Worm (Caenorhabditis elegans) whole organism, L4 larva: ENCODE results near the gene srv-31.

Experiments
- ceh-82 ChIP-seq: sonication (generic microtip); optimal IDR thresholded peaks from 2 replicates; lab custom pipeline; 2017; ENCODE audit warnings: missing biosample characterization, missing genetic modification characterization
- daf-16 ChIP-seq, 3 experiments: sonication (generic microtip); optimal IDR thresholded peaks; 2 replicates each; lab custom pipeline; 2016 to 2017; ENCODE audit warnings: missing genetic modification characterization in 3 of 3, missing genetic modification reagents in 3 of 3, mild to moderate bottlenecking in 2 of 3, missing compliant biosample characterization in 2 of 3, missing biosample characterization in 1 of 3, moderate library complexity in 1 of 3
- dpl-1 ChIP-seq: fragments of 150-350 bp; optimal IDR thresholded peaks from 2 replicates; lab custom pipeline; 2014; ENCODE audit warnings: missing biosample characterization, missing genetic modification reagents, missing genetic modification characterization
- hmg-1.1 ChIP-seq: fragments of 200-800 bp; sonication (Bioruptor generic); IDR thresholded peaks from 2 replicates; pipeline ENCODE4 v1.3.6; 2022; ENCODE audit warnings: missing genetic modification reagents, missing genetic modification characterization, missing compliant biosample characterization
- mdl-1 ChIP-seq, 2 experiments: fragments of 150-350 bp in 1 of 2; sonication (generic microtip) in 1 of 2; optimal IDR thresholded peaks; 2 replicates each; lab custom pipeline; 2014 to 2017; ENCODE audit warnings: missing biosample characterization in 2 of 2, missing genetic modification characterization in 2 of 2
- ztf-11 ChIP-seq: fragments of 150-350 bp; optimal IDR thresholded peaks from 2 replicates; lab custom pipeline; 2014; ENCODE audit warnings: missing biosample characterization, missing genetic modification characterization

DNA sequence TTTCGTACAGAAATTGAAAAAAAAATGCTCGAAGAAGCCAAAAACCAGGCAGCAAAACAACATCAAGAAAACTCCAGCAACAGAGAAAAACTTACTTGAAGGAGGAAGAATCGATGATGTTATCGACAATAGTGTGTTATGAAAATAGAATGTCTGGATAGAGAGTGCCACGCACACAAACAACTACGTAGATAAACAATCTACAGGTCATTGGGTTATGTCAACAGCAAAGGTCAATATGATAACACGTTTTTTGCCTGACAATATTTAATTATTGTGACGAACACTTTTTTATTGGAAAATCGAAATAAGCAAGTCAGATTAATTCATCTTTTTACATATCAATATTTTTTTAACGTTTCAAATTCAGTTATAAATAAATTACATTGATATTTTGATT lies 7.6 kb upstream of the srv-31 start, which contains the start of gene sams-5:
- TF ChIP-seq dpl-1 (GFP tag; lab: Kevin White, UChicago): no peak
- TF ChIP-seq daf-16 (GFP tag; optimal IDR thresholded peaks at IDR 0.05; lab: Kevin White, UChicago): no peak
- no peak for TF ChIP-seq daf-16 (tag; optimal IDR thresholded peaks at IDR 0.05; lab: Kevin White, UChicago)
- no peak for TF ChIP-seq ztf-11
- TF ChIP-seq ceh-82 (tag; lab: Kevin White, UChicago): no peak
- no peak for TF ChIP-seq hmg-1.1
- no peak for TF ChIP-seq mdl-1 (tag; optimal IDR thresholded peaks at IDR 0.05; lab: Kevin White, UChicago)
